Worm (Caenorhabditis elegans) whole organism, mixed stage, embryonic: ENCODE data around the gene picc-1.

Source experiments
- M03D4.4 ChIP-seq: sonication (generic microtip); optimal IDR thresholded peaks from 2 replicates; lab custom pipeline; 2017; ENCODE audit warnings: mild to moderate bottlenecking, missing genetic modification characterization, missing compliant biosample characterization
- blmp-1 ChIP-seq: fragments of 150-350 bp; optimal IDR thresholded peaks from 2 replicates; lab custom pipeline; 2014; ENCODE audit warnings: missing biosample characterization, missing genetic modification characterization
- ceh-39 ChIP-seq: fragments of 150-350 bp; optimal IDR thresholded peaks from 2 replicates; lab custom pipeline; 2014; ENCODE audit warnings: missing biosample characterization, missing genetic modification characterization
- ceh-43 ChIP-seq: fragments of 200-800 bp; sonication (Bioruptor generic); optimal IDR thresholded peaks from 2 replicates; lab custom pipeline; 2018; ENCODE audit warnings: mild to moderate bottlenecking, missing genetic modification characterization, moderate library complexity, missing compliant biosample characterization
- ceh-83 ChIP-seq: fragments of 200-800 bp; sonication (Bioruptor generic); optimal IDR thresholded peaks from 2 replicates; lab custom pipeline; 2018; ENCODE audit warnings: mild to moderate bottlenecking, missing genetic modification characterization, missing compliant biosample characterization
- ces-1 ChIP-seq: fragments of 150-350 bp; optimal IDR thresholded peaks from 2 replicates; lab custom pipeline; 2014; ENCODE audit warnings: missing biosample characterization, missing genetic modification reagents, missing genetic modification characterization
- drap-1 ChIP-seq: fragments of 200-800 bp; sonication (Bioruptor generic); optimal IDR thresholded peaks from 3 replicates; lab custom pipeline; 2018; ENCODE audit warnings: mild to moderate bottlenecking, missing genetic modification characterization, missing compliant biosample characterization
- elt-1 ChIP-seq: sonication (generic microtip); optimal IDR thresholded peaks from 2 replicates; lab custom pipeline; 2017; ENCODE audit warnings: missing genetic modification characterization, mild to moderate bottlenecking, missing compliant biosample characterization, antibody characterized with exemption, moderate library complexity, borderline replicate concordance; ENCODE audit not compliant: insufficient read depth
- elt-3 ChIP-seq: fragments of 150-350 bp; optimal IDR thresholded peaks from 2 replicates; lab custom pipeline; 2014; ENCODE audit warnings: missing biosample characterization, missing genetic modification characterization
- flh-1 ChIP-seq: fragments of 200-800 bp; sonication (Bioruptor generic); optimal IDR thresholded peaks from 2 replicates; lab custom pipeline; 2018; ENCODE audit warnings: mild to moderate bottlenecking, missing genetic modification characterization, moderate library complexity, missing compliant biosample characterization
- hlh-1 ChIP-seq: fragments of 150-350 bp; optimal IDR thresholded peaks from 2 replicates; lab custom pipeline; 2014; ENCODE audit warnings: missing biosample characterization, missing genetic modification reagents, missing genetic modification characterization
- lin-13 ChIP-seq: fragments of 150-350 bp; optimal IDR thresholded peaks from 2 replicates; lab custom pipeline; 2014; ENCODE audit warnings: missing biosample characterization, missing genetic modification characterization
- lin-32 ChIP-seq: fragments of 200-800 bp; sonication (Bioruptor generic); optimal IDR thresholded peaks from 2 replicates; lab custom pipeline; 2018; ENCODE audit warnings: mild to moderate bottlenecking, missing genetic modification characterization, missing compliant biosample characterization
- lsy-2 ChIP-seq: fragments of 150-350 bp; optimal IDR thresholded peaks from 2 replicates; lab custom pipeline; 2014; ENCODE audit warnings: missing biosample characterization, missing genetic modification characterization
- mep-1 ChIP-seq: fragments of 150-350 bp; optimal IDR thresholded peaks from 2 replicates; lab custom pipeline; 2017; ENCODE audit warnings: missing biosample characterization, missing genetic modification reagents, missing genetic modification characterization, inconsistent platforms
- mls-2 ChIP-seq: sonication (generic microtip); optimal IDR thresholded peaks from 2 replicates; lab custom pipeline; 2016; ENCODE audit warnings: mild to moderate bottlenecking, missing genetic modification characterization, moderate library complexity, missing compliant biosample characterization
- nhr-12 ChIP-seq: fragments of 150-350 bp; optimal IDR thresholded peaks from 2 replicates; lab custom pipeline; 2014; ENCODE audit warnings: missing biosample characterization, missing genetic modification characterization
- nhr-2 ChIP-seq: fragments of 150-350 bp; optimal IDR thresholded peaks from 2 replicates; lab custom pipeline; 2014; ENCODE audit warnings: missing biosample characterization, missing genetic modification characterization
- nhr-237 ChIP-seq: fragments of 150-350 bp; optimal IDR thresholded peaks from 2 replicates; lab custom pipeline; 2014; ENCODE audit warnings: missing biosample characterization, missing genetic modification characterization
- nhr-28 ChIP-seq: fragments of 150-350 bp; optimal IDR thresholded peaks from 2 replicates; lab custom pipeline; 2014; ENCODE audit warnings: missing biosample characterization, missing genetic modification characterization
- nhr-76 ChIP-seq: sonication (generic microtip); optimal IDR thresholded peaks from 2 replicates; lab custom pipeline; 2017; ENCODE audit warnings: missing biosample characterization, missing genetic modification characterization
- pha-4 ChIP-seq: fragments of 150-350 bp; optimal IDR thresholded peaks from 2 replicates; lab custom pipeline; 2018; ENCODE audit warnings: missing biosample characterization, missing genetic modification reagents, missing genetic modification characterization
- sem-2 ChIP-seq: fragments of 200-800 bp; sonication (Bioruptor generic); optimal IDR thresholded peaks from 2 replicates; lab custom pipeline; 2018; ENCODE audit warnings: mild to moderate bottlenecking, missing genetic modification characterization, missing compliant biosample characterization
- snpc-4 ChIP-seq: fragments of 150-350 bp; optimal IDR thresholded peaks from 2 replicates; lab custom pipeline; 2014; ENCODE audit warnings: missing biosample characterization, missing genetic modification characterization
- sptf-1 ChIP-seq: sonication (generic microtip); optimal IDR thresholded peaks from 2 replicates; lab custom pipeline; 2017; ENCODE audit warnings: mild to moderate bottlenecking, missing genetic modification characterization, moderate library complexity, missing compliant biosample characterization
- unc-120 ChIP-seq: sonication (generic microtip); optimal IDR thresholded peaks from 2 replicates; lab custom pipeline; 2017; ENCODE audit warnings: missing genetic modification characterization, missing compliant biosample characterization; ENCODE audit not compliant: poor library complexity, severe bottlenecking
- unc-39 ChIP-seq: fragments of 150-350 bp; optimal IDR thresholded peaks from 2 replicates; lab custom pipeline; 2014; ENCODE audit warnings: missing biosample characterization, missing genetic modification characterization
- unc-62 ChIP-seq: fragments of 150-350 bp; optimal IDR thresholded peaks from 2 replicates; lab custom pipeline; 2014; ENCODE audit warnings: missing biosample characterization, missing genetic modification reagents, missing genetic modification characterization
- ztf-11 ChIP-seq: fragments of 150-350 bp; optimal IDR thresholded peaks from 2 replicates; lab custom pipeline; 2014; ENCODE audit warnings: missing biosample characterization, missing genetic modification characterization

The picc-1 gene

DNA sequence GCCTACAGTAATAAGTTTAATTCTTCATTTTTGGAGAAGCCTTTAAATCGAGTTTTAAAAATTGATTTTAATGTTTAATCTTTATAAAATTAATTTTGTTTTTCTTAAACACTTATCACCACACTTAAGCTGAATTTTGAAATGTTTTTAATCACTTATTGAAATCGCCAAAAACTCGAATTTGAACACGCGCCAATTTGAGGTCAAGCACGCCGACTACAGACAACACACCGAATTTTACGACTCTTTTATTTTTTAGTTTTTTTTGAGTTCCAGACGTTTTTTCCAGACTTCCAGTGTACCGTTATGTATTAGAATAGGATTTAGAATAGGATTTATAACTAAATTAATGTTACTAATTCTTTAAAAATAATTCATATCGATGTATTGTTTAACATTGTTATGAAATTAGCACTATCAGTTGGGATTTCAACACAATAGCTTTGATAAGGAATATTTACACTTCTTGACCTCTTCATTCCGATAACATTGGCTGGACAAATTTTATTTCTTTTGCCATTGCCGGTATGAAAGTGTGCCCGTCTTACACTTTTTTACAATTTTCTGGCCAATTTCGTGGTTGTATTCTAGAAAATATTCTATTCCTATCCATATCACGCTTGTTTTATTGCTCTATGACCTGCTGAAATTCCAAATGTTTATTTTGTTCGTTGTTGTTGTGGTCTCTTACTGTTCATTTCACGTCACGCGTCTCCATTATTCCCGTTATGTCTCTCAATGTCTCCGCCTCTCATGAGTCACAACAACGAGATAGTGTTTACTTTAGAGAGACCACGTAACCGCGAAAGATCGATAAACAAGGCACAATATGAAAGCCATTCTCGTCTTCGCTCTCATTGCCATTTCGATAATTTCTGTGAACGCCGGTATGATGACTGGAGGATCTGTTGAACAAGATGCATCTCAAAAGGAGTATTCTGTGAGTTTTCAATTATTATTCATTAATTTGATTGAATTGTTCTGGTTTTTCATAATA lies 24.8 kb downstream of the picc-1 start, which contains the start of gene cpi-2:
Gene cpi-2 (plus strand): TSS at position 788 of the 997 bp plus-strand sequence.
- peak; percentile 71 for TF ChIP-seq pha-4 (tag; lab: Kevin White, UChicago)
- no peak for TF ChIP-seq sem-2 (GFP tag; lab: Kevin White, UChicago)
- TF ChIP-seq nhr-12 (tag; lab: Kevin White, UChicago) = no peak
- no peak for TF ChIP-seq nhr-2 (tag; lab: Kevin White, UChicago)
- no peak for TF ChIP-seq unc-62
- TF ChIP-seq ceh-39 (tag; lab: Kevin White, UChicago) = peak; percentile 65
- TF ChIP-seq hlh-1 (tag; lab: Kevin White, UChicago) = no peak
- no peak for TF ChIP-seq M03D4.4 (tag; lab: Kevin White, UChicago)
- TF ChIP-seq ceh-83 (GFP tag; lab: Kevin White, UChicago) = no peak
- no peak for TF ChIP-seq snpc-4
- TF ChIP-seq unc-120 (tag; lab: Kevin White, UChicago) = peak; percentile 50
- no peak for TF ChIP-seq sptf-1 (tag; lab: Kevin White, UChicago)
- no peak for TF ChIP-seq flh-1
- TF ChIP-seq mep-1 (tag; lab: Kevin White, UChicago) = peak; percentile 8
- peak; percentile 24 for TF ChIP-seq ces-1
- TF ChIP-seq lin-32 (GFP tag; lab: Kevin White, UChicago) = no peak
- no peak for TF ChIP-seq blmp-1 (tag; lab: Kevin White, UChicago)
- TF ChIP-seq elt-3 (tag; lab: Kevin White, UChicago) = no peak
- no peak for TF ChIP-seq unc-39 (tag; lab: Kevin White, UChicago)
- no peak for TF ChIP-seq lin-13 (tag; lab: Kevin White, UChicago)
- no peak for TF ChIP-seq nhr-76
- no peak for TF ChIP-seq lsy-2

DNA sequence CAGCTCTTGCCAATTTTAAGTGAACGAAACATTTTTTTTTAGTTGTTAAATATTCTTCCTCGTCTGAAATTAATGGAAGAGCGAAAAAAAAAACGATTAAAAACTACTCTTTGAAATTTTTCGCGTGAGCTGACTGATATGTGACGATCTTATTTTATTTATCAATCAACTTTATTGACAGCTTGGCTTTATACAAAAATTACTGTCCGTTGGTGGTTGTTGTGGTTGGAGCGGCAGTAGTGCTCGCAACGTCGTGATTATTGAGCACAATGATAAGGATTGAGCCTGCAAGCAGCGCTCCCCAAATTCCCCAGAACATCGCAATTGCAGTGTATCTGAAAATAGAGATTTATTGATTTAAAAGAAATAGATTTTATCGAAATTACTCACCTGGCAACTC lies 25.7 kb downstream of the picc-1 start:
- TF ChIP-seq blmp-1 (tag; lab: Kevin White, UChicago) (no peak), lin-13 (tag; lab: Kevin White, UChicago) (no peak), M03D4.4 (tag; lab: Kevin White, UChicago) (no peak), flh-1 (no peak), elt-1 (tag; lab: Kevin White, UChicago) (no peak), ceh-39 (tag; lab: Kevin White, UChicago) (no peak), ceh-43 (GFP tag; lab: Kevin White, UChicago) (no peak), mep-1 (tag; lab: Kevin White, UChicago) (no peak), elt-3 (tag; lab: Kevin White, UChicago) (no peak)

DNA sequence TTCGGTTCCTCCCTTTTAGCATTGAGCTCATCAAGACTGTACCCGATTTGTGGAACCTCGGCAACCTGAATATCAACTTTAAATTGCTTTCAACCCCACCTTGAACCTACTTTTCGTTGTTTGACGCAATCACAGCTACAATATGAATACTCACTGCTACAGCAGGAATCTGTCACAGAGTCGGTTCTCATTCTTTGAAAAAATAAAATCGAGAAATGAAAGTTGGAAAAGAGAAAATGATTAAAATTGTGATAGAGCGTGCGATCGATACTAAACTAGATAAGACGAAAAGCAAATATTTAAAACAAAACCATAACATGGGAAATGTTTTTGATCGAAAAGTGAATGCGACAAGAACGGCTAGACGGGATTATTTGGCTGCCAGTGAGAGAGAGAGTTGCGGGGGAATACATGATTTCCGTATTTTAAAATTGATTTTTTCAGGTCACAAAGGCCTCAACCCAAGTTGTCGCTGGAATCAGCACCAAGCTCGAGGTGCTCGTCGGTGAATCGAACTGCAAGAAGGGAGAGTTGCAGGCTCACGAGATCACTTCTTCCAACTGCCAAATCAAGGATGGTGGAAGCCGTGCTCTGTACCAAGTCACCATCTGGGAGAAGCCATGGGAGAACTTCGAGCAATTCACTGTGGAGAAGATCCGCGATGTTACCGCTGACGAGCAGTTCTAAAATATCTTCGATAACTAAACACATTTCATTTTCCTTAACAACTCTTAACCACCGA lies 26.2 kb downstream of the picc-1 start, which contains the start of gene R01B10.3:
Gene R01B10.3 (minus strand): TSS at position 277 of the 742 bp plus-strand sequence.
- no peak for TF ChIP-seq ztf-11 (tag; lab: Kevin White, UChicago)
- TF ChIP-seq nhr-28 (tag; lab: Kevin White, UChicago) = no peak
- no peak for TF ChIP-seq elt-3 (tag; lab: Kevin White, UChicago)
- no peak for TF ChIP-seq unc-62
- TF ChIP-seq drap-1 (GFP tag; lab: Kevin White, UChicago) = no peak

DNA sequence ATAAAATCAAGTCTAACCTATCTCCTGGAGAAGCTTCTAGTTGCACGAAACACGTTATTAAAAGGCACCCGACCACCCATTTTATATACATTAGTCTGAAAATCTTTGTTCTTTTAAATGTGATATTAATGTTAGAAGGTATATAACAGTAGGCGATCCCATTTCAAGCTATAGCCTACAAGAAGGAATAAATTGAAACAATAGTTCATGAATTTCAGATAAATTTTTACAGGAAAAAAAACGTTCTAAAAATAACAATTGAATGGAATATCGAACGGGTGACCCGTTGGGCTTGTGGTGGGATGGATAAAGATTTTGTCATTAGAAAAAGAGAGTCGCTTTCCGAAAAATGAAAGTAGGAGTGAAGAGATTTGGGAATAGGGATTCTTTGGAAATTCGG lies 29.0 kb downstream of the picc-1 start, which contains the start of gene pgap-3:
Gene pgap-3 (minus strand): TSS at position 101 of the 400 bp plus-strand sequence.
- no peak for TF ChIP-seq nhr-237 (tag; lab: Kevin White, UChicago)
- TF ChIP-seq nhr-2 (tag; lab: Kevin White, UChicago) = no peak
- no peak for TF ChIP-seq sem-2 (GFP tag; lab: Kevin White, UChicago)
- no peak for TF ChIP-seq unc-39 (tag; lab: Kevin White, UChicago)
- TF ChIP-seq unc-62 = no peak
- no peak for TF ChIP-seq lin-13 (tag; lab: Kevin White, UChicago)
- no peak for TF ChIP-seq snpc-4
- TF ChIP-seq nhr-28 (tag; lab: Kevin White, UChicago) = no peak
- no peak for TF ChIP-seq mls-2 (tag; lab: Kevin White, UChicago)
- TF ChIP-seq blmp-1 (tag; lab: Kevin White, UChicago) = no peak
- TF ChIP-seq hlh-1 (tag; lab: Kevin White, UChicago) = no peak
- TF ChIP-seq drap-1 (GFP tag; lab: Kevin White, UChicago) = no peak
- no peak for TF ChIP-seq flh-1
- TF ChIP-seq mep-1 (tag; lab: Kevin White, UChicago) = no peak
- TF ChIP-seq nhr-76 = no peak
- no peak for TF ChIP-seq ztf-11 (tag; lab: Kevin White, UChicago)
- TF ChIP-seq sptf-1 (tag; lab: Kevin White, UChicago) = no peak
